1 worm cellular context compared by ENCODE assay signal in the genomic region with DNA sequence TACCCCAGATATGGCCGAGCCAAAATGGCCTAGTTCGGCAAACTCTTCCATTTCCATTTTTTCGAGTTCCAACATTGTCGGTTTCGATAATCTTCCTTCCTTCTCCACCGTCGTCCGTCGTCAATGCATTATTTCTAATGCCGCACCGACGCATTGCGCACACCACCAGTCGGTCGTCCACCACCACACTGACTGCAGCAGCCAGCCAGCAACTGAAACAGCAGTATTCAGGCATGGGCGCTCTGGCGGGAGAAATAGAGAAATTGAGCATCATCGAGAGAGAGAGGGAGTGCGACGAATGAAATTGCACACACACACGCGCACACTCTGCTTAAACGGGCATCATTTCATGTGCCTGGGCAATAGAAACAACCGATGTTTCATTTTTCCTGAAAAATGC.
TF ChIP-seq lines count a peak whose summit lies in the region.

No protein-coding gene starts in this region.

TF ChIP-seq in whole organism, L4 larva, 104 proteins besides CTCF, POLR2A, EP300 and RAD21 (continued from another document):
- TF ChIP-seq ceh-20 (GFP tag; IDR thresholded peaks at IDR 0.05; lab: Robert Waterston, UW) (0 out of 2 replicates have a peak, but pooled peaks have one; percentile 44), ctbp-1 (GFP tag; IDR thresholded peaks at IDR 0.05; lab: Robert Waterston, UW) (peak; percentile 55; the same call in 1 of the 2 replicates), lsy-2 (tag; optimal IDR thresholded peaks at IDR 0.05; lab: Kevin White, UChicago) (peak in 1 of 2 experiments; percentile 41), ceh-28 (tag; optimal IDR thresholded peaks at IDR 0.05; lab: Kevin White, UChicago) (no peak), zag-1 (tag; optimal IDR thresholded peaks at IDR 0.05; lab: Kevin White, UChicago) (no peak), mxl-2 (GFP tag; conservative IDR thresholded peaks at IDR 0.05; lab: Robert Waterston, UW) (no peak), hif-1 (tag; optimal IDR thresholded peaks at IDR 0.05; lab: Kevin White, UChicago) (peak in 1 of 2 experiments; percentile 66), daf-16 (GFP tag; optimal IDR thresholded peaks at IDR 0.05; lab: Kevin White, UChicago) (peak in 1 of 2 experiments; percentile 14), daf-16 (tag; optimal IDR thresholded peaks at IDR 0.05; lab: Kevin White, UChicago) (peak; percentile 52), dmd-8 (GFP tag; IDR thresholded peaks at IDR 0.05; lab: Robert Waterston, UW) (no peak), pqm-1 (tag; optimal IDR thresholded peaks at IDR 0.05; lab: Kevin White, UChicago) (no peak), zip-2 (tag; optimal IDR thresholded peaks at IDR 0.05; lab: Kevin White, UChicago) (no peak), Y5F2A.4 (GFP tag; optimal IDR thresholded peaks at IDR 0.05; lab: Kevin White, UChicago) (no peak), lin-13 (GFP tag; optimal IDR thresholded peaks at IDR 0.05; lab: Kevin White, UChicago) (no peak), lin-1 (GFP tag; IDR thresholded peaks at IDR 0.05; lab: Robert Waterston, UW) (no peak), mes-2 (tag; optimal IDR thresholded peaks at IDR 0.05; lab: Kevin White, UChicago; ENCODE audit: poor library complexity, severe bottlenecking) (peak; percentile 60), php-3 (GFP tag; IDR thresholded peaks at IDR 0.05; lab: Robert Waterston, UW) (0 out of 2 replicates have a peak, but pooled peaks have one; percentile 22), T20F7.1 (GFP tag; optimal IDR thresholded peaks at IDR 0.05; lab: Kevin White, UChicago) (no peak), aly-2 (tag; optimal IDR thresholded peaks at IDR 0.05; lab: Kevin White, UChicago) (no peak), nhr-41 (GFP tag; IDR thresholded peaks at IDR 0.05; lab: Robert Waterston, UW) (no peak), attf-4 (tag; optimal IDR thresholded peaks at IDR 0.05; lab: Kevin White, UChicago) (no peak), aha-1 (tag; lab: Kevin White, UChicago) (no peak), lin-15B (tag; optimal IDR thresholded peaks at IDR 0.05; lab: Kevin White, UChicago) (no peak)
